Fruit fly (Drosophila melanogaster): ENCODE measurements around the gene Irp-1A.

Irp-1A gene

DNA sequence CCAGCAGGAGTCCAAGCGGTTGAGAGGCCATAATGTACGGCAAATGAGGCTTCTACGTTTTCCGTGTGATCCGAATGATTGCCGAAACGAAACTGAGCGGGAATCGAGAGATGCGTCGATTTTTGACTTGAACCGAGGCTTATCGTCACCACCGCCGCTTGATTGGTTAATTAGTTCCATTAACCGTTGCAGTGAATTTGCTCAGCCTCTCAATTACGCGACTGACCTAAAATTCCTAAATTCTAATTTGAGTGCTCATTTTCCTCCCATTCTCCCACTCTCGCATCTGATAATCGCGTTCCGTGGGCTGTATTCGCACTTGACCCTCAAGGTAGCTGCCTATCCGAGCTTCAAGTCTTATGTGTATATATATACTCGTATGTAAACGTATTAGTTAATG is 41.7 kb upstream of the Irp-1A start, which contains the start of gene Nepl15:
TSS of gene Nepl15 (minus strand) at position 101 of the 400 bp plus-strand sequence.
- no peak for TF ChIP-seq CG30403 (GFP tag; optimal IDR thresholded peaks at IDR 0.05)
- no peak for TF ChIP-seq h (optimal IDR thresholded peaks at IDR 0.05)
- TF ChIP-seq CG42726 (GFP tag; IDR thresholded peaks at IDR 0.05; ENCODE audit: partially characterized antibody): no peak
- no peak for TF ChIP-seq CG18262 (tag; optimal IDR thresholded peaks at IDR 0.05)
- no peak for TF ChIP-seq Hmr (GFP tag; optimal IDR thresholded peaks at IDR 0.05)
- peak; percentile 23 for TF ChIP-seq Ets65A (GFP tag)

DNA sequence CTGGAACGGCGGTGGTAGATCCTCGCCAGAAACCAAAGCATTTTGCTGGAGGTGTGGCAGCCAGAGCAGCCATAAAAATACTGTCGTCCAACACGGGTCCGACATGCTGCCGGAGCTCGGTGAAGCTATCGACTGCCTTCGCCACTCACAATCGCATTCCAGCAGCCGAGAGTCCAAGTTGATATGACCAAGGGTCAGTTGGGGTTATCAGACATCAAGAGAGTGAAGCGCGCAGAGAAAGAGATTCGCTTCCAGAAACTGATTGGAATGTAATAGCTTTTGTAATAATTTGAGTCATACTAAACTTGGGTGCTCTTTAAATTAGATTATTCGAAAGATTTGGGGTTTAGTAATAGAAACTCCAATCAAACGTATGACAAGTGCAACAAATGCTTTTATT is 39.2 kb upstream of the Irp-1A start, which contains the start of gene Nepl14:
TSS of gene Nepl14 (minus strand) at position 125 of the 400 bp plus-strand sequence.
- peak; percentile 46 for TF ChIP-seq CG34376 (GFP tag; optimal IDR thresholded peaks at IDR 0.05)
- TF ChIP-seq lilli (GFP tag; optimal IDR thresholded peaks at IDR 0.05): no peak
- no peak for TF ChIP-seq CG11456 (GFP tag; IDR thresholded peaks at IDR 0.05)
- TF ChIP-seq CG9609 (GFP tag; optimal IDR thresholded peaks at IDR 0.05): no peak
- no peak for TF ChIP-seq GATAe (GFP tag; conservative IDR thresholded peaks at IDR 0.05)
- TF ChIP-seq Side (GFP tag; optimal IDR thresholded peaks at IDR 0.05): no peak
- no peak for TF ChIP-seq B-H2 (GFP tag; optimal IDR thresholded peaks at IDR 0.05)
- TF ChIP-seq Bgb (GFP tag; IDR thresholded peaks at IDR 0.05; ENCODE audit: partially characterized antibody): no peak

DNA sequence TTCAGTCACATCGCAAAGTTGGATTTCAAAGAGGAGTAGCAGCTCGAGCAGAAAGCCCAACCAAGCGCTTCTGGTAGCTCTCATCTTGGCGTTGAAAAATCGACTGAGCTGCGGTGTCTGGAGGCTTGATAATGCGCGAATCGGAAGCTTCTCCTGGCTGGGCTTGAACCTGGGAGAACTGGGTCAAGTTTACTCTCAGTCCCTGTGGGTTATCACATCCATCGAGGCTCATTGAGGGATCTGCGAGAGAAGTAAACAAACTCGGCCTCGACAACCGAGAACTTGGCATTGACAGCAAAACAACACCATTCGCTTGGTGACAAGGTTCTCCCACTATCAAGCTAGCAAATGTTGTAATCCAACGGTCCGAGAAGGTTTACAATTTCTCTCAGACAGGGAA is 36.6 kb upstream of the Irp-1A start, which contains the start of gene Nepl13:
TSS of gene Nepl13 (minus strand) at position 89 of the 400 bp plus-strand sequence.
- TF ChIP-seq C15 (GFP tag; IDR thresholded peaks at IDR 0.05) (no peak), CG34376 (GFP tag; optimal IDR thresholded peaks at IDR 0.05) (peak; percentile 52), sug (tag; optimal IDR thresholded peaks at IDR 0.05) (peak; percentile 0), CG6765 (GFP tag; optimal IDR thresholded peaks at IDR 0.05) (no peak), CG6813 (GFP tag; optimal IDR thresholded peaks at IDR 0.05) (no peak), HmgZ (tag; optimal IDR thresholded peaks at IDR 0.05) (no peak)

DNA sequence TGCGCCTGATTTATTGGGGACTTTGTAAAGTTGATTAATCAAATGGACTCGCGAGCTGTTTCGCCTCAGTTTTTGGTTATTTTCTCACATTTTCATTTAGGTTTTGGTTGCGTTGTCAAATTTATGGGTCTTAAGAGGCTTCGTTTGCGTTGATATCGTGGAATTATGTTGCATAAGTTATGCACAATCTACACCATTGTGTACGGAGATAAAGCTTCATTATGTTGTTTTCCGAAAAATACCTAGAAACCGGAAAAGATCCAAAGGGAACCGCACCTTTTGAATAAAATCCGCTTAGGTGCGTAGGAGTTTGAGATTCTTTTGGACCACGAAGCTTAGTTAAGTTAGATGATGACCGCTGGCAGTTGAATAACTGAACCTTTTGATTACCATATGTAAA is 32.7 kb upstream of the Irp-1A start:
- no peak for TF ChIP-seq CG12219 (GFP tag; optimal IDR thresholded peaks at IDR 0.05)
- no peak for TF ChIP-seq emc (GFP tag; optimal IDR thresholded peaks at IDR 0.05)
- TF ChIP-seq sens (GFP tag): peak; percentile 26
- no peak for TF ChIP-seq CG12744 (GFP tag; optimal IDR thresholded peaks at IDR 0.05)
- TF ChIP-seq oc (tag; optimal IDR thresholded peaks at IDR 0.05): peak; percentile 77
- peak in 1 of 2 experiments; percentile 78 for TF ChIP-seq Pdp1 (GFP tag; optimal IDR thresholded peaks at IDR 0.05)
- no peak for TF ChIP-seq ATbp (GFP tag; optimal IDR thresholded peaks at IDR 0.05)
- no peak for TF ChIP-seq caup (GFP tag; optimal IDR thresholded peaks at IDR 0.05; ENCODE audit: severe bottlenecking)
- TF ChIP-seq CG4282 (GFP tag; optimal IDR thresholded peaks at IDR 0.05): no peak
- TF ChIP-seq wek (GFP tag; optimal IDR thresholded peaks at IDR 0.05): no peak
- TF ChIP-seq Dref (GFP tag; IDR thresholded peaks at IDR 0.05): no peak
- TF ChIP-seq ERR (GFP tag; optimal IDR thresholded peaks at IDR 0.05): no peak
- no peak for TF ChIP-seq YL-1 (GFP tag; optimal IDR thresholded peaks at IDR 0.05)
- no peak for TF ChIP-seq Dbx (GFP tag; IDR thresholded peaks at IDR 0.05)
- no peak for TF ChIP-seq GATAe (GFP tag; conservative IDR thresholded peaks at IDR 0.05)
- no peak for TF ChIP-seq tgo (GFP tag; IDR thresholded peaks at IDR 0.05)
- TF ChIP-seq en (GFP tag; optimal IDR thresholded peaks at IDR 0.05): no peak
- TF ChIP-seq Fer3 (tag; optimal IDR thresholded peaks at IDR 0.05): no peak
- TF ChIP-seq CG17802 (tag; optimal IDR thresholded peaks at IDR 0.05): no peak
- TF ChIP-seq CG6854 (GFP tag; optimal IDR thresholded peaks at IDR 0.05): no peak
- TF ChIP-seq ac (GFP tag; optimal IDR thresholded peaks at IDR 0.05): no peak
- TF ChIP-seq gem (tag; optimal IDR thresholded peaks at IDR 0.05): no peak
- no peak for TF ChIP-seq CG1602 (GFP tag; optimal IDR thresholded peaks at IDR 0.05)
- no peak for TF ChIP-seq p53 (GFP tag; optimal IDR thresholded peaks at IDR 0.05)
- no peak for TF ChIP-seq Ravus (GFP tag; IDR thresholded peaks at IDR 0.05)
